Fruit fly (Drosophila melanogaster): ENCODE data around the gene CG8353.

DNA sequence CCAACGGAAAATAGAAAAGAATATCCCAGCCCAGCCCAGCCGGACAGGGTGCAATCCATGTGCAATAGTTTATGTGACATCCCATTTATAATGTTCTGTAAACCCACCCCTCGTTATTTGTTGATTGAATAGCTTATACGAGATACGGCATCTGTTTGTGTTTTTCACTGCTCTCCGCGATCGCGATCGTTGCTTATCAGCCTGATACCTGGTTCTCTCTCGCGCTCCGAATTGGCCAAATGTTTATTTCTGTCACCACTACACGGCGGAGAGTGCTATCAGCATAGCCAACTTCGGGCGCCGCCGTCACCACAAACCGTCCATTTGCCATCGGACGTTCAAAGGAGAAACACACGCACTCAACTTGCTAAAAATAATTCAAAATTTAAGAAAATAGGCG, at the start of gene CG8353:
- TF ChIP-seq CG16813 (GFP tag; IDR thresholded peaks at IDR 0.05; ENCODE audit: partially characterized antibody) = no peak
- no peak for TF ChIP-seq Ada2b (GFP tag; IDR thresholded peaks at IDR 0.05)
- no peak for TF ChIP-seq luna (GFP tag; optimal IDR thresholded peaks at IDR 0.05)
- TF ChIP-seq phol (tag; optimal IDR thresholded peaks at IDR 0.05) = no peak
- no peak for TF ChIP-seq CG6683 (GFP tag; optimal IDR thresholded peaks at IDR 0.05)
- TF ChIP-seq CG8359 (GFP tag; optimal IDR thresholded peaks at IDR 0.05; ENCODE audit: borderline replicate concordance) = no peak
- TF ChIP-seq CG11696 (GFP tag; IDR thresholded peaks at IDR 0.05) = no peak
- no peak for TF ChIP-seq bab2 (GFP tag; optimal IDR thresholded peaks at IDR 0.05)
- no peak for TF ChIP-seq HHEX (GFP tag; optimal IDR thresholded peaks at IDR 0.05)
- no peak for TF ChIP-seq otp (GFP tag; IDR thresholded peaks at IDR 0.05)

Data from whole organism, embryonic.